Fruit fly (Drosophila melanogaster) whole organism, embryonic: ENCODE measurements around the gene CG32454.

Experiments used
- Aef1 ChIP-seq: fragments of 200-800 bp; sonication (Bioruptor generic); IDR thresholded peaks from 3 replicates; pipeline ENCODE4 v1.3.6; 2022; ENCODE audit warnings: missing biosample characterization, missing genetic modification characterization
- CG10959 ChIP-seq: fragments of 200-800 bp; sonication (Bioruptor generic); IDR thresholded peaks from 2 replicates; pipeline ENCODE4 v1.3.6; 2022; ENCODE audit warnings: missing biosample characterization, missing genetic modification characterization
- CG14050 ChIP-seq: fragments of 200-800 bp; sonication (Bioruptor generic); IDR thresholded peaks from 3 replicates; pipeline ENCODE4 v1.3.6; 2022; ENCODE audit warnings: missing biosample characterization, missing genetic modification characterization
- CG15011 ChIP-seq: fragments of 200-800 bp; sonication (Bioruptor generic); optimal IDR thresholded peaks from 3 replicates; lab custom pipeline; 2018; ENCODE audit warnings: missing biosample characterization, mild to moderate bottlenecking, missing genetic modification characterization
- CG15601 ChIP-seq: fragments of 200-800 bp; sonication (Bioruptor generic); optimal IDR thresholded peaks from 3 replicates; lab custom pipeline; 2019; ENCODE audit warnings: missing biosample characterization, mild to moderate bottlenecking, missing genetic modification characterization, moderate library complexity
- CG17186 ChIP-seq: fragments of 200-800 bp; sonication (Bioruptor generic); optimal IDR thresholded peaks from 3 replicates; lab custom pipeline; 2017; ENCODE audit warnings: missing biosample characterization, missing genetic modification reagents, missing genetic modification characterization
- CG17612 ChIP-seq: fragments of 200-800 bp; sonication (Bioruptor generic); IDR thresholded peaks from 2 replicates; pipeline ENCODE4 v1.3.6; 2022; ENCODE audit warnings: missing biosample characterization, missing genetic modification characterization
- CG1832 ChIP-seq: fragments of 200-800 bp; sonication (Bioruptor generic); optimal IDR thresholded peaks from 2 replicates; lab custom pipeline; 2017; ENCODE audit warnings: missing biosample characterization, mild to moderate bottlenecking, missing genetic modification characterization, inconsistent platforms
- CG2129 ChIP-seq: fragments of 200-800 bp; sonication (Bioruptor generic); IDR thresholded peaks from 2 replicates; pipeline ENCODE4 v1.3.6; 2022; ENCODE audit warnings: missing biosample characterization, missing genetic modification characterization; ENCODE audit not compliant: partially characterized antibody
- CG31388 ChIP-seq: fragments of 200-800 bp; sonication (Bioruptor generic); optimal IDR thresholded peaks from 2 replicates; lab custom pipeline; 2016; ENCODE audit warnings: missing biosample characterization, missing genetic modification characterization
- CG33557 ChIP-seq: fragments of 200-800 bp; sonication (Bioruptor generic); optimal IDR thresholded peaks from 2 replicates; lab custom pipeline; 2019; ENCODE audit warnings: missing biosample characterization, mild to moderate bottlenecking, missing genetic modification characterization, moderate library complexity
- CG43689 ChIP-seq: fragments of 200-800 bp; sonication (Bioruptor generic); IDR thresholded peaks from 2 replicates; pipeline ENCODE4 v1.3.6; 2022; ENCODE audit warnings: missing biosample characterization, missing genetic modification characterization
- CG4404 ChIP-seq: fragments of 200-800 bp; sonication (Bioruptor generic); IDR thresholded peaks from 2 replicates; pipeline ENCODE4 v1.3.6; 2022; ENCODE audit warnings: missing biosample characterization, missing genetic modification characterization
- CG4854 ChIP-seq: fragments of 200-800 bp; sonication (Bioruptor generic); optimal IDR thresholded peaks from 2 replicates; lab custom pipeline; 2016; ENCODE audit warnings: missing biosample characterization, missing genetic modification characterization, inconsistent platforms
- CG5245 ChIP-seq: fragments of 200-800 bp; sonication (Bioruptor generic); optimal IDR thresholded peaks from 3 replicates; lab custom pipeline; 2016; ENCODE audit warnings: missing biosample characterization, missing genetic modification characterization
- CG6175 ChIP-seq: fragments of 200-800 bp; sonication (Bioruptor generic); IDR thresholded peaks from 3 replicates; pipeline ENCODE4 v1.3.6; 2022; ENCODE audit warnings: missing biosample characterization, missing genetic modification characterization
- CG8478 ChIP-seq: fragments of >200 bp; optimal IDR thresholded peaks from 2 replicates; lab custom pipeline; 2018
- HLH3B ChIP-seq: fragments of 200-800 bp; sonication (Bioruptor generic); IDR thresholded peaks from 2 replicates; pipeline ENCODE4 v1.3.6; 2022; ENCODE audit warnings: missing biosample characterization, missing genetic modification characterization
- Lim3 ChIP-seq: fragments of 200-800 bp; sonication (Bioruptor generic); IDR thresholded peaks from 2 replicates; pipeline ENCODE4 v1.3.6; 2022; ENCODE audit warnings: missing biosample characterization, missing genetic modification characterization
- MESR4 ChIP-seq: fragments of 200-800 bp; sonication (Bioruptor generic); optimal IDR thresholded peaks from 2 replicates; lab custom pipeline; 2018; ENCODE audit warnings: missing biosample characterization, mild to moderate bottlenecking, missing genetic modification characterization, moderate library complexity
- NK7.1 ChIP-seq: fragments of 200-800 bp; sonication (Bioruptor generic); optimal IDR thresholded peaks from 3 replicates; lab custom pipeline; 2016; ENCODE audit warnings: missing biosample characterization, missing genetic modification characterization
- Ptx1 ChIP-seq: fragments of 200-800 bp; sonication (Bioruptor generic); IDR thresholded peaks from 2 replicates; pipeline ENCODE4 v1.3.6; 2022; ENCODE audit warnings: missing biosample characterization, missing genetic modification characterization
- Ravus ChIP-seq: fragments of 200-800 bp; sonication (Bioruptor generic); IDR thresholded peaks from 2 replicates; pipeline ENCODE4 v1.3.6; 2022; ENCODE audit warnings: missing biosample characterization, missing genetic modification characterization
- Rfx ChIP-seq: fragments of 200-800 bp; sonication (Bioruptor generic); IDR thresholded peaks from 2 replicates; pipeline ENCODE4 v1.3.6; 2022; ENCODE audit warnings: missing biosample characterization, missing genetic modification characterization
- Sox100B ChIP-seq: fragments of 200-800 bp; sonication (Bioruptor generic); optimal IDR thresholded peaks from 3 replicates; lab custom pipeline; 2018; ENCODE audit warnings: missing biosample characterization, mild to moderate bottlenecking, missing genetic modification characterization
- Sry-β ChIP-seq: fragments of 200-800 bp; sonication (Bioruptor generic); optimal IDR thresholded peaks from 2 replicates; lab custom pipeline; 2018; ENCODE audit warnings: missing biosample characterization, mild to moderate bottlenecking, missing genetic modification characterization, moderate library complexity
- TFAM ChIP-seq: fragments of 200-800 bp; sonication (Bioruptor generic); optimal IDR thresholded peaks from 2 replicates; lab custom pipeline; 2017; ENCODE audit warnings: missing biosample characterization, missing genetic modification characterization, inconsistent platforms
- az2 ChIP-seq: fragments of 200-800 bp; sonication (Bioruptor generic); optimal IDR thresholded peaks from 3 replicates; lab custom pipeline; 2016; ENCODE audit warnings: missing biosample characterization, missing genetic modification characterization
- bab2 ChIP-seq: fragments of 200-800 bp; sonication (Bioruptor generic); optimal IDR thresholded peaks from 2 replicates; lab custom pipeline; 2016; ENCODE audit warnings: missing biosample characterization, missing genetic modification characterization
- bbx ChIP-seq: fragments of 200-800 bp; sonication (Bioruptor generic); IDR thresholded peaks from 2 replicates; pipeline ENCODE4 v1.3.6; 2022; ENCODE audit warnings: missing biosample characterization, missing genetic modification characterization; ENCODE audit not compliant: partially characterized antibody
- cas ChIP-seq: fragments of 200-800 bp; sonication (Bioruptor generic); IDR thresholded peaks from 2 replicates; pipeline ENCODE4 v1.3.6; 2022; ENCODE audit warnings: missing biosample characterization, missing genetic modification characterization
- dmrt11E ChIP-seq: fragments of 200-800 bp; sonication (Bioruptor generic); optimal IDR thresholded peaks from 3 replicates; lab custom pipeline; 2018; ENCODE audit warnings: missing biosample characterization, mild to moderate bottlenecking, missing genetic modification characterization, moderate library complexity
- dmrt99B ChIP-seq: fragments of 200-800 bp; sonication (Bioruptor generic); optimal IDR thresholded peaks from 2 replicates; lab custom pipeline; 2018; ENCODE audit warnings: missing biosample characterization, mild to moderate bottlenecking, missing genetic modification characterization, moderate library complexity
- exex ChIP-seq: fragments of 200-800 bp; sonication (Bioruptor generic); optimal IDR thresholded peaks from 4 replicates; lab custom pipeline; 2018; ENCODE audit warnings: missing biosample characterization, mild to moderate bottlenecking, missing genetic modification characterization, moderate library complexity
- fd3F ChIP-seq: fragments of 200-800 bp; sonication (Bioruptor generic); optimal IDR thresholded peaks from 2 replicates; lab custom pipeline; 2018; ENCODE audit warnings: missing biosample characterization, mild to moderate bottlenecking, missing genetic modification characterization, moderate library complexity
- fd96Cb ChIP-seq: fragments of 200-800 bp; sonication (Bioruptor generic); optimal IDR thresholded peaks from 2 replicates; lab custom pipeline; 2018; ENCODE audit warnings: missing biosample characterization, mild to moderate bottlenecking, missing genetic modification characterization, moderate library complexity
- hth ChIP-seq: fragments of >200 bp; optimal IDR thresholded peaks from 2 replicates; lab custom pipeline; 2017; ENCODE audit warnings: inconsistent platforms
- jing ChIP-seq: fragments of 200-800 bp; sonication (Bioruptor generic); optimal IDR thresholded peaks from 2 replicates; lab custom pipeline; 2018; ENCODE audit warnings: missing biosample characterization, mild to moderate bottlenecking, missing genetic modification characterization
- jumu ChIP-seq: fragments of 200-800 bp; sonication (Bioruptor generic); optimal IDR thresholded peaks from 3 replicates; lab custom pipeline; 2016; ENCODE audit warnings: missing biosample characterization, missing genetic modification characterization
- onecut ChIP-seq: fragments of 200-800 bp; sonication (Bioruptor generic); IDR thresholded peaks from 2 replicates; pipeline ENCODE4 v1.3.6; 2022; ENCODE audit warnings: missing biosample characterization, missing genetic modification characterization
- pros ChIP-seq: fragments of 200-800 bp; sonication (Bioruptor generic); optimal IDR thresholded peaks from 3 replicates; lab custom pipeline; 2019; ENCODE audit warnings: missing biosample characterization, mild to moderate bottlenecking, missing genetic modification characterization, moderate library complexity
- sima ChIP-seq: fragments of 200-800 bp; sonication (Bioruptor generic); optimal IDR thresholded peaks from 2 replicates; lab custom pipeline; 2016; ENCODE audit warnings: missing biosample characterization, missing genetic modification characterization
- slou ChIP-seq: fragments of 200-800 bp; sonication (Bioruptor generic); optimal IDR thresholded peaks from 3 replicates; lab custom pipeline; 2016; ENCODE audit warnings: missing biosample characterization, missing genetic modification characterization
- slp2 ChIP-seq: fragments of 200-800 bp; sonication (Bioruptor generic); optimal IDR thresholded peaks from 2 replicates; lab custom pipeline; 2016; ENCODE audit warnings: missing biosample characterization, missing genetic modification characterization
- stwl ChIP-seq: fragments of 200-800 bp; sonication (Bioruptor generic); optimal IDR thresholded peaks from 3 replicates; lab custom pipeline; 2018; ENCODE audit warnings: missing biosample characterization, mild to moderate bottlenecking, missing genetic modification characterization, moderate library complexity
- sug ChIP-seq: fragments of 200-800 bp; optimal IDR thresholded peaks from 2 replicates; lab custom pipeline; 2019; ENCODE audit warnings: missing biosample characterization, mild to moderate bottlenecking, missing genetic modification characterization, moderate library complexity
- toy ChIP-seq: fragments of 200-800 bp; sonication (Bioruptor generic); IDR thresholded peaks from 2 replicates; pipeline ENCODE4 v1.3.6; 2022; ENCODE audit warnings: missing biosample characterization, missing genetic modification characterization

Gene CG32454

dm6 chr3L:22741389-22742120 is 12.0 kb downstream of the CG32454 start, which contains the start of gene CG7369 (continued):
- TF ChIP-seq CG1832 (GFP tag; lab: Kevin White, UChicago) (no peak), Aef1 (GFP tag; lab: Robert Waterston, UW) (peak; percentile 78), CG6175 (GFP tag; lab: Robert Waterston, UW) (0 out of 3 replicates have a peak, but pooled peaks have one; percentile 36), sug (tag; lab: Kevin White, UChicago) (peak; percentile 88), CG17186 (GFP tag; lab: Kevin White, UChicago) (peak; percentile 76), CG17612 (GFP tag; lab: Robert Waterston, UW) (peak; percentile 63), fd3F (peak; percentile 82), az2 (GFP tag; lab: Kevin White, UChicago) (peak; percentile 82), stwl (tag; lab: Kevin White, UChicago) (peak; percentile 74), dmrt99B (tag; lab: Kevin White, UChicago) (peak; percentile 76), TFAM (GFP tag; lab: Kevin White, UChicago) (no peak), CG8478 (lab: Kevin White, UChicago) (no peak), jumu (GFP tag; lab: Kevin White, UChicago) (peak; percentile 63), Rfx (GFP tag; lab: Robert Waterston, UW) (peak; percentile 89), Lim3 (GFP tag; lab: Robert Waterston, UW) (no peak), CG4854 (peak; percentile 67), CG5245 (peak; percentile 78), hth (lab: Kevin White, UChicago) (no peak), slp2 (GFP tag; lab: Kevin White, UChicago) (peak; percentile 37), CG33557 (GFP tag; lab: Kevin White, UChicago) (peak; percentile 73), onecut (peak; percentile 74), pros (GFP tag; lab: Kevin White, UChicago) (no peak), cas (peak; percentile 47), exex (tag; lab: Kevin White, UChicago) (peak; percentile 29), bbx (GFP tag; lab: Robert Waterston, UW) (peak; percentile 24; the same call in 1 of the 2 replicates), Sry-β (GFP tag; lab: Kevin White, UChicago) (peak; percentile 81), toy (GFP tag; lab: Robert Waterston, UW) (peak; percentile 51; the same call in 1 of the 2 replicates), Ptx1 (GFP tag; lab: Robert Waterston, UW) (peak; percentile 85), sima (GFP tag; lab: Kevin White, UChicago) (no peak), CG15011 (GFP tag; lab: Kevin White, UChicago) (peak; percentile 80), CG10959 (GFP tag; lab: Robert Waterston, UW) (peak; percentile 68), Sox100B (GFP tag; lab: Kevin White, UChicago) (peak; percentile 81), HLH3B (GFP tag; lab: Robert Waterston, UW) (peak; percentile 61; the same call in 1 of the 2 replicates), NK7.1 (GFP tag; lab: Kevin White, UChicago) (peak; percentile 32), bab2 (peak; percentile 77), CG15601 (tag; lab: Kevin White, UChicago) (peak; percentile 71), CG43689 (GFP tag; lab: Robert Waterston, UW) (no peak), slou (GFP tag; lab: Kevin White, UChicago) (peak; percentile 76), dmrt11E (tag; lab: Kevin White, UChicago) (peak; percentile 72), CG31388 (peak; percentile 59), CG4404 (peak; percentile 86), MESR4 (peak; percentile 27), CG2129 (GFP tag; lab: Robert Waterston, UW) (peak; percentile 76), Ravus (GFP tag; lab: Robert Waterston, UW) (no peak; the same call in 1 of the 2 replicates), CG14050 (peak; percentile 52; the same call in 2 of the 3 replicates), fd96Cb (tag; lab: Kevin White, UChicago) (peak; percentile 67), jing (GFP tag; lab: Kevin White, UChicago) (peak; percentile 52)
